Worm (Caenorhabditis elegans): ENCODE data around the gene T28C12.1.

T28C12.1 gene

ce11 chrV:6319358-6319757, 12.3 kb upstream of the T28C12.1 start (continued):
- TF ChIP-seq xbp-1 (tag; optimal IDR thresholded peaks at IDR 0.05) (no peak), lin-14 (GFP tag; optimal IDR thresholded peaks at IDR 0.05) (peak; percentile 65), nhr-90 (tag; optimal IDR thresholded peaks at IDR 0.05; ENCODE audit: poor library complexity) (peak; percentile 26)

DNA sequence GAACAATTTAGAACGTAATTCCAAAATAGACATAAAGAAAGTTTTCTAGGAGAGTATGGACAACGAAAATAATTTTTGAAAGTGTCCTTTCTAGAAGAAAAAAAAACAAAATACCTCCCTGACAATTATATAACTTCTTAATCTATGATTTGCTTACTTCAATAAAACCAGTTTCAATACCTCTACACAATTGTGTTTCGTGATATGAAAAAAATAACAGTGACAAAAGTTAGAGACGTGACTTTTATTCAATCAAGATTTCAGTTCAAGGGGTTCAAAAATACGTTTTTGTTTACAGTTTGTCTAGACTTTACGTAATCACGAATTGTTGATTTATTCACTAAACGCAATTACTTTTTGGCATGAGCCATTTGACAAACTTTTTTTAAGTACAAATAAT, 10.4 kb upstream of the T28C12.1 start:
- no peak for TF ChIP-seq isw-1 (GFP tag; IDR thresholded peaks at IDR 0.05)
- TF ChIP-seq elt-3 (tag; optimal IDR thresholded peaks at IDR 0.05), result peak in 1 of 6 experiments; percentile 22
- no peak for TF ChIP-seq dsc-1 (tag; optimal IDR thresholded peaks at IDR 0.05)
- no peak for TF ChIP-seq fkh-8 (tag; optimal IDR thresholded peaks at IDR 0.05)
- TF ChIP-seq egl-27 (tag; optimal IDR thresholded peaks at IDR 0.05), result no peak

ce11 chrV:6321733-6322198, 9.9 kb upstream of the T28C12.1 start, which contains the start of gene T28C12.15:
Gene T28C12.15, minus strand, starts transcription at chrV:6321783.
- TF ChIP-seq grh-1 (GFP tag; IDR thresholded peaks at IDR 0.05) (peak; percentile 64; the same call in 1 of the 2 replicates), jun-1 (tag; optimal IDR thresholded peaks at IDR 0.05) (no peak), efl-3 (GFP tag; optimal IDR thresholded peaks at IDR 0.05) (no peak), nhr-71 (tag; optimal IDR thresholded peaks at IDR 0.05) (peak; percentile 28), nhr-85 (tag) (peak; percentile 78), snu-23 (GFP tag; optimal IDR thresholded peaks at IDR 0.05) (peak; percentile 39), lin-14 (GFP tag; optimal IDR thresholded peaks at IDR 0.05) (peak; percentile 33), nhr-20 (tag; optimal IDR thresholded peaks at IDR 0.05) (peak; percentile 59), mab-9 (GFP tag; IDR thresholded peaks at IDR 0.05) (no peak), blmp-1 (tag; optimal IDR thresholded peaks at IDR 0.05) (peak; percentile 53), ceh-82 (tag; optimal IDR thresholded peaks at IDR 0.05) (no peak), F16B12.6 (tag; optimal IDR thresholded peaks at IDR 0.05) (no peak)

- TF ChIP-seq ets-5 (GFP tag; IDR thresholded peaks at IDR 0.05) (no peak), nhr-19 (GFP tag; conservative IDR thresholded peaks at IDR 0.05) (peak; percentile 36; the same call in 1 of the 2 replicates), egl-27 (tag; optimal IDR thresholded peaks at IDR 0.05) (no peak), nhr-76 (tag; optimal IDR thresholded peaks at IDR 0.05) (no peak), lir-3 (tag; optimal IDR thresholded peaks at IDR 0.05; ENCODE audit: poor library complexity) (no peak), snpc-4 (tag; optimal IDR thresholded peaks at IDR 0.05) (no peak), mep-1 (tag; optimal IDR thresholded peaks at IDR 0.05) (peak; percentile 64), ceh-63 (GFP tag; optimal IDR thresholded peaks at IDR 0.05) (no peak), ama-1 (optimal IDR thresholded peaks at IDR 0.05) (no peak), zip-4 (GFP tag; optimal IDR thresholded peaks at IDR 0.05) (no peak), jun-1 (tag; optimal IDR thresholded peaks at IDR 0.05) (no peak), nhr-20 (tag; optimal IDR thresholded peaks at IDR 0.05) (peak; percentile 89), aha-1 (tag; optimal IDR thresholded peaks at IDR 0.05) (no peak), hpl-2 (GFP tag; optimal IDR thresholded peaks at IDR 0.05) (no peak), ces-1 (GFP tag; optimal IDR thresholded peaks at IDR 0.05) (no peak), unc-130 (tag; optimal IDR thresholded peaks at IDR 0.05) (no peak), elt-2 (tag; optimal IDR thresholded peaks at IDR 0.05) (no peak), nhr-237 (tag; optimal IDR thresholded peaks at IDR 0.05) (no peak), unc-86 (tag; optimal IDR thresholded peaks at IDR 0.05) (no peak), isw-1 (GFP tag; IDR thresholded peaks at IDR 0.05) (no peak), pag-3 (tag; optimal IDR thresholded peaks at IDR 0.05; ENCODE audit: borderline replicate concordance, insufficient read depth) (no peak), sup-37 (GFP tag; optimal IDR thresholded peaks at IDR 0.05) (no peak), efl-3 (GFP tag; optimal IDR thresholded peaks at IDR 0.05) (no peak), blmp-1 (tag; optimal IDR thresholded peaks at IDR 0.05) (peak; percentile 71), C34B4.2 (tag; optimal IDR thresholded peaks at IDR 0.05) (no peak), lin-35 (GFP tag; optimal IDR thresholded peaks at IDR 0.05) (peak in 1 of 2 experiments; percentile 65), egl-13 (tag; optimal IDR thresholded peaks at IDR 0.05) (no peak), mab-9 (GFP tag; IDR thresholded peaks at IDR 0.05) (no peak), pax-3 (tag; optimal IDR thresholded peaks at IDR 0.05) (no peak), zag-1 (tag; optimal IDR thresholded peaks at IDR 0.05) (no peak), C04F5.9 (tag; optimal IDR thresholded peaks at IDR 0.05) (no peak), snu-23 (GFP tag; optimal IDR thresholded peaks at IDR 0.05) (peak; percentile 66), nhr-28 (tag; optimal IDR thresholded peaks at IDR 0.05) (no peak), nhr-90 (tag; optimal IDR thresholded peaks at IDR 0.05; ENCODE audit: poor library complexity) (no peak)
These were observed 8.8 kb upstream of the T28C12.1 start for ce11 chrV:6322749-6323367.

All from whole organism, L1 larva.